Fruit fly (Drosophila melanogaster) whole organism, embryonic: ENCODE results near the gene Rpn9.

Source experiments
- Atf6 ChIP-seq: fragments of 200-800 bp; sonication (Bioruptor generic); IDR thresholded peaks from 2 replicates; pipeline ENCODE4 v1.3.6; 2022; ENCODE audit warnings: missing biosample characterization, missing genetic modification characterization
- BtbVII ChIP-seq: fragments of 200-800 bp; sonication (Bioruptor generic); optimal IDR thresholded peaks from 3 replicates; lab custom pipeline; 2017; ENCODE audit warnings: missing biosample characterization, mild to moderate bottlenecking, missing genetic modification characterization
- Bteb2 ChIP-seq: fragments of 200-800 bp; sonication (Bioruptor generic); optimal IDR thresholded peaks from 2 replicates; lab custom pipeline; 2016; ENCODE audit warnings: missing biosample characterization, missing genetic modification characterization
- CG10565 ChIP-seq: fragments of 200-800 bp; sonication (Bioruptor generic); optimal IDR thresholded peaks from 3 replicates; lab custom pipeline; 2016; ENCODE audit warnings: missing biosample characterization, mild to moderate bottlenecking, missing genetic modification characterization
- CG12744 ChIP-seq: fragments of 200-800 bp; sonication (Bioruptor generic); optimal IDR thresholded peaks from 2 replicates; lab custom pipeline; 2016; ENCODE audit warnings: missing biosample characterization, missing genetic modification characterization
- CG12942 ChIP-seq: fragments of 200-800 bp; sonication (Bioruptor generic); optimal IDR thresholded peaks from 3 replicates; lab custom pipeline; 2016; ENCODE audit warnings: missing biosample characterization, missing genetic modification characterization
- CG14014 ChIP-seq: fragments of 200-800 bp; sonication (Bioruptor generic); IDR thresholded peaks from 2 replicates; pipeline ENCODE4 v1.3.6; 2022; ENCODE audit warnings: missing biosample characterization, missing genetic modification characterization
- CG14710 ChIP-seq: fragments of 200-800 bp; sonication (Bioruptor generic); optimal IDR thresholded peaks from 3 replicates; lab custom pipeline; 2019; ENCODE audit warnings: missing biosample characterization, mild to moderate bottlenecking, missing genetic modification characterization, moderate library complexity
- CG15514 ChIP-seq: fragments of 200-800 bp; sonication (Bioruptor generic); optimal IDR thresholded peaks from 3 replicates; lab custom pipeline; 2017; ENCODE audit warnings: missing biosample characterization, missing genetic modification characterization, mild to moderate bottlenecking, moderate library complexity, missing genetic modification reagents
- CG15601 ChIP-seq: fragments of 200-800 bp; sonication (Bioruptor generic); optimal IDR thresholded peaks from 3 replicates; lab custom pipeline; 2019; ENCODE audit warnings: missing biosample characterization, mild to moderate bottlenecking, missing genetic modification characterization, moderate library complexity
- CG17385 ChIP-seq: fragments of 200-800 bp; sonication (Bioruptor generic); optimal IDR thresholded peaks from 3 replicates; lab custom pipeline; 2018; ENCODE audit warnings: missing biosample characterization, mild to moderate bottlenecking, missing genetic modification characterization
- CG18599 ChIP-seq: fragments of 200-800 bp; sonication (Bioruptor generic); optimal IDR thresholded peaks from 3 replicates; lab custom pipeline; 2017; ENCODE audit warnings: missing biosample characterization, missing genetic modification characterization, mild to moderate bottlenecking, moderate library complexity, missing genetic modification reagents
- CG31388 ChIP-seq: fragments of 200-800 bp; sonication (Bioruptor generic); optimal IDR thresholded peaks from 2 replicates; lab custom pipeline; 2016; ENCODE audit warnings: missing biosample characterization, missing genetic modification characterization
- CG3995 ChIP-seq: fragments of 200-800 bp; sonication (Bioruptor generic); optimal IDR thresholded peaks from 3 replicates; lab custom pipeline; 2016; ENCODE audit warnings: missing biosample characterization, missing genetic modification characterization
- CG42726 ChIP-seq: fragments of 200-800 bp; sonication (Bioruptor generic); IDR thresholded peaks from 2 replicates; pipeline ENCODE4 v1.3.6; 2022; ENCODE audit warnings: missing biosample characterization, missing genetic modification characterization; ENCODE audit not compliant: partially characterized antibody
- CG6791 ChIP-seq: fragments of 200-800 bp; sonication (Bioruptor generic); IDR thresholded peaks from 3 replicates; pipeline ENCODE4 v1.3.6; 2022; ENCODE audit warnings: missing biosample characterization, missing genetic modification characterization; ENCODE audit not compliant: partially characterized antibody
- CG7963 ChIP-seq: fragments of 200-800 bp; sonication (Bioruptor generic); IDR thresholded peaks from 3 replicates; pipeline ENCODE4 v1.3.6; 2022; ENCODE audit warnings: missing biosample characterization, missing genetic modification characterization; ENCODE audit not compliant: partially characterized antibody
- CG9797 ChIP-seq: fragments of 200-800 bp; sonication (Bioruptor generic); optimal IDR thresholded peaks from 3 replicates; lab custom pipeline; 2018; ENCODE audit warnings: missing biosample characterization, mild to moderate bottlenecking, missing genetic modification characterization
- Ets97D ChIP-seq: fragments of 200-800 bp; sonication (Bioruptor generic); optimal IDR thresholded peaks from 3 replicates; lab custom pipeline; 2016; ENCODE audit warnings: missing biosample characterization, missing genetic modification characterization
- Fer1 ChIP-seq: fragments of 200-800 bp; sonication (Bioruptor generic); optimal IDR thresholded peaks from 2 replicates; lab custom pipeline; 2017; ENCODE audit warnings: missing biosample characterization, mild to moderate bottlenecking, missing genetic modification characterization
- HHEX ChIP-seq: fragments of 200-800 bp; sonication (Bioruptor generic); optimal IDR thresholded peaks from 3 replicates; lab custom pipeline; 2017; ENCODE audit warnings: missing biosample characterization, mild to moderate bottlenecking, missing genetic modification characterization, missing genetic modification reagents
- Mes4 ChIP-seq: fragments of 200-800 bp; sonication (Bioruptor generic); optimal IDR thresholded peaks from 2 replicates; lab custom pipeline; 2016; ENCODE audit warnings: missing biosample characterization, missing genetic modification characterization
- Myb ChIP-seq: fragments of 200-800 bp; sonication (Bioruptor generic); optimal IDR thresholded peaks from 2 replicates; lab custom pipeline; 2016; ENCODE audit warnings: missing biosample characterization, missing genetic modification characterization
- Oli ChIP-seq: fragments of 200-800 bp; sonication (Bioruptor generic); optimal IDR thresholded peaks from 2 replicates; lab custom pipeline; 2018; ENCODE audit warnings: missing biosample characterization, mild to moderate bottlenecking, missing genetic modification characterization, moderate library complexity
- Pdp1 ChIP-seq, 2 experiments: fragments of 200-800 bp; sonication (Bioruptor generic); optimal IDR thresholded peaks; 3 replicates each; lab custom pipeline; 2016; ENCODE audit warnings: missing biosample characterization in 2 of 2, missing genetic modification characterization in 2 of 2, mild to moderate bottlenecking in 1 of 2, moderate library complexity in 1 of 2
- Rfx ChIP-seq: fragments of 200-800 bp; sonication (Bioruptor generic); IDR thresholded peaks from 2 replicates; pipeline ENCODE4 v1.3.6; 2022; ENCODE audit warnings: missing biosample characterization, missing genetic modification characterization
- Sry-δ ChIP-seq: fragments of 200-800 bp; sonication (Bioruptor generic); optimal IDR thresholded peaks from 2 replicates; lab custom pipeline; 2016; ENCODE audit warnings: missing biosample characterization, missing genetic modification characterization
- ase ChIP-seq: fragments of 200-800 bp; sonication (Bioruptor generic); IDR thresholded peaks from 3 replicates; pipeline ENCODE4 v1.3.6; 2022; ENCODE audit warnings: missing biosample characterization, missing genetic modification characterization
- cato ChIP-seq: fragments of 200-800 bp; sonication (Bioruptor generic); optimal IDR thresholded peaks from 2 replicates; lab custom pipeline; 2016; ENCODE audit warnings: missing biosample characterization, missing genetic modification characterization, borderline replicate concordance
- danr ChIP-seq: fragments of 200-800 bp; sonication (Bioruptor generic); IDR thresholded peaks from 2 replicates; pipeline ENCODE4 v1.3.6; 2022; ENCODE audit warnings: missing biosample characterization, missing genetic modification characterization
- dimm ChIP-seq: fragments of 200-800 bp; sonication (Bioruptor generic); IDR thresholded peaks from 2 replicates; pipeline ENCODE4 v1.3.6; 2022; ENCODE audit warnings: missing biosample characterization, missing genetic modification characterization
- esg ChIP-seq: fragments of 200-800 bp; sonication (Bioruptor generic); conservative IDR thresholded peaks from 2 replicates; pipeline ENCODE4 v1.3.6; 2022; ENCODE audit warnings: missing biosample characterization, missing genetic modification characterization
- fru ChIP-seq: fragments of >200 bp; optimal IDR thresholded peaks from 2 replicates; lab custom pipeline; 2017
- jigr1 ChIP-seq: fragments of 200-800 bp; sonication (Bioruptor generic); IDR thresholded peaks from 3 replicates; pipeline ENCODE4 v1.3.6; 2022; ENCODE audit warnings: missing biosample characterization, missing genetic modification characterization
- jumu ChIP-seq: fragments of 200-800 bp; sonication (Bioruptor generic); optimal IDR thresholded peaks from 3 replicates; lab custom pipeline; 2016; ENCODE audit warnings: missing biosample characterization, missing genetic modification characterization
- lmd ChIP-seq: fragments of 200-800 bp; sonication (Bioruptor generic); IDR thresholded peaks from 2 replicates; pipeline ENCODE4 v1.3.6; 2022; ENCODE audit warnings: missing biosample characterization, missing genetic modification characterization
- nerfin-2 ChIP-seq: fragments of 200-800 bp; sonication (Bioruptor generic); IDR thresholded peaks from 2 replicates; pipeline ENCODE4 v1.3.6; 2022; ENCODE audit warnings: missing biosample characterization, missing genetic modification characterization; ENCODE audit not compliant: partially characterized antibody
- pita ChIP-seq: fragments of 200-800 bp; sonication (Bioruptor generic); optimal IDR thresholded peaks from 2 replicates; lab custom pipeline; 2017; ENCODE audit warnings: missing biosample characterization, mild to moderate bottlenecking, missing genetic modification characterization
- pzg ChIP-seq: fragments of 200-800 bp; sonication (Bioruptor generic); optimal IDR thresholded peaks from 3 replicates; lab custom pipeline; 2018; ENCODE audit warnings: missing biosample characterization, mild to moderate bottlenecking, missing genetic modification characterization, moderate library complexity
- repo ChIP-seq: fragments of 200-800 bp; sonication (Bioruptor generic); optimal IDR thresholded peaks from 2 replicates; lab custom pipeline; 2016; ENCODE audit warnings: missing biosample characterization, missing genetic modification characterization
- rib ChIP-seq: fragments of 200-800 bp; sonication (Bioruptor generic); IDR thresholded peaks from 2 replicates; pipeline ENCODE4 v1.3.6; 2022; ENCODE audit warnings: missing biosample characterization, missing genetic modification characterization
- slbo ChIP-seq: fragments of 200-800 bp; sonication (Bioruptor generic); IDR thresholded peaks from 2 replicates; pipeline ENCODE4 v1.3.6; 2022; ENCODE audit warnings: missing biosample characterization, missing genetic modification characterization
- sna ChIP-seq: fragments of 200-800 bp; sonication (Bioruptor generic); IDR thresholded peaks from 2 replicates; pipeline ENCODE4 v1.3.6; 2022; ENCODE audit warnings: missing biosample characterization, missing genetic modification characterization; ENCODE audit not compliant: partially characterized antibody
- stwl ChIP-seq: fragments of 200-800 bp; sonication (Bioruptor generic); optimal IDR thresholded peaks from 3 replicates; lab custom pipeline; 2018; ENCODE audit warnings: missing biosample characterization, mild to moderate bottlenecking, missing genetic modification characterization, moderate library complexity
- tin ChIP-seq: fragments of 200-800 bp; sonication (Bioruptor generic); optimal IDR thresholded peaks from 3 replicates; lab custom pipeline; 2016; ENCODE audit warnings: missing biosample characterization, missing genetic modification characterization
- tll ChIP-seq, 2 experiments: fragments of 200-800 bp in 1 of 2; fragments of >200 bp in 1 of 2; sonication (Bioruptor generic) in 1 of 2; optimal IDR thresholded peaks; 2 replicates each; lab custom pipeline; 2017 to 2019; ENCODE audit warnings: missing biosample characterization in 2 of 2, missing genetic modification characterization in 2 of 2, mild to moderate bottlenecking in 1 of 2, moderate library complexity in 1 of 2
- unc-4 ChIP-seq: fragments of 200-800 bp; sonication (Bioruptor generic); IDR thresholded peaks from 2 replicates; pipeline ENCODE4 v1.3.6; 2022; ENCODE audit warnings: missing biosample characterization, missing genetic modification characterization; ENCODE audit not compliant: partially characterized antibody
- zfh2 ChIP-seq: fragments of 200-800 bp; sonication (Bioruptor generic); optimal IDR thresholded peaks from 2 replicates; lab custom pipeline; 2016; ENCODE audit warnings: missing biosample characterization, missing genetic modification characterization

The Rpn9 gene

dm6 chr3R:23760219-23761018 is 27.2 kb upstream of the Rpn9 start, which contains the start of gene SdhD (continued):
- TF ChIP-seq CG15514 (GFP tag; lab: Kevin White, UChicago) = peak; percentile 56
- peak; percentile 58 for TF ChIP-seq pzg (GFP tag; lab: Kevin White, UChicago)
- peak; percentile 48 for TF ChIP-seq unc-4
- TF ChIP-seq Mes4 (GFP tag; lab: Kevin White, UChicago) = no peak
- TF ChIP-seq zfh2 (GFP tag; lab: Kevin White, UChicago) = peak; percentile 53
- peak; percentile 16; the same call in 1 of the 2 replicates for TF ChIP-seq Atf6 (GFP tag; lab: Robert Waterston, UW)
- no peak for TF ChIP-seq CG12942 (GFP tag; lab: Kevin White, UChicago)
- no peak for TF ChIP-seq HHEX
- peak; percentile 21 for TF ChIP-seq repo
- peak; percentile 44 for TF ChIP-seq sna
- no peak for TF ChIP-seq CG31388 (GFP tag; lab: Kevin White, UChicago)
- TF ChIP-seq CG3995 (GFP tag; lab: Kevin White, UChicago) = peak; percentile 31
- no peak for TF ChIP-seq BtbVII (GFP tag; lab: Kevin White, UChicago)
- no peak for TF ChIP-seq rib
- TF ChIP-seq CG18599 (GFP tag; lab: Kevin White, UChicago) = peak; percentile 37
- TF ChIP-seq Fer1 (GFP tag; lab: Kevin White, UChicago) = peak; percentile 46
- TF ChIP-seq danr (GFP tag; lab: Robert Waterston, UW) = no peak
- TF ChIP-seq tll (GFP tag; optimal IDR thresholded peaks at IDR 0.05; lab: Kevin White, UChicago) = no peak
- TF ChIP-seq CG17385 (GFP tag; lab: Kevin White, UChicago) = peak; percentile 13
- no peak for TF ChIP-seq CG12744 (GFP tag; lab: Kevin White, UChicago)
- peak; percentile 53 for TF ChIP-seq Myb (GFP tag; lab: Kevin White, UChicago)
- no peak for TF ChIP-seq dimm
- no peak for TF ChIP-seq ase (GFP tag; lab: Robert Waterston, UW)
- peak; percentile 39; the same call in 1 of the 2 replicates for TF ChIP-seq nerfin-2 (GFP tag; lab: Robert Waterston, UW)
- no peak for TF ChIP-seq cato (GFP tag; lab: Kevin White, UChicago)
- TF ChIP-seq Bteb2 (GFP tag; lab: Kevin White, UChicago) = peak; percentile 15
- TF ChIP-seq CG6791 = 0 out of 3 replicates have a peak, but pooled peaks have one; percentile 28
- TF ChIP-seq CG10565 (GFP tag; lab: Kevin White, UChicago) = no peak
- TF ChIP-seq CG15601 (tag; lab: Kevin White, UChicago) = no peak
- no peak for TF ChIP-seq fru (lab: Kevin White, UChicago)
- TF ChIP-seq slbo = peak; percentile 37; the same call in 1 of the 2 replicates
- no peak for TF ChIP-seq lmd (GFP tag; lab: Robert Waterston, UW)
- peak; percentile 32 for TF ChIP-seq tin (GFP tag; lab: Kevin White, UChicago)
- TF ChIP-seq CG9797 = no peak
- TF ChIP-seq Sry-δ (GFP tag; lab: Kevin White, UChicago) = peak; percentile 48
- 0 out of 3 replicates have a peak, but pooled peaks have one; percentile 54 for TF ChIP-seq CG7963
- TF ChIP-seq stwl (tag; lab: Kevin White, UChicago) = peak; percentile 91
- TF ChIP-seq Pdp1 (GFP tag; optimal IDR thresholded peaks at IDR 0.05; lab: Kevin White, UChicago) = peak; percentile 15 to 98
- peak; percentile 7; the same call in 1 of the 2 replicates for TF ChIP-seq CG14014 (GFP tag; lab: Robert Waterston, UW)
- peak; percentile 20 for TF ChIP-seq jumu (GFP tag; lab: Kevin White, UChicago)
- peak; percentile 13 for TF ChIP-seq Ets97D
- TF ChIP-seq CG14710 (tag; lab: Kevin White, UChicago) = peak; percentile 16
- TF ChIP-seq CG42726 (GFP tag; lab: Robert Waterston, UW) = no peak
- no peak for TF ChIP-seq Oli (tag; lab: Kevin White, UChicago)
- no peak for TF ChIP-seq esg
- no peak for TF ChIP-seq jigr1
- no peak for TF ChIP-seq pita (GFP tag; lab: Kevin White, UChicago)
- peak; percentile 35; the same call in 1 of the 2 replicates for TF ChIP-seq Rfx
